Worm (Caenorhabditis elegans): ENCODE measurements around the gene F57B9.3.

- TF ChIP-seq ama-1 (optimal IDR thresholded peaks at IDR 0.05) (no peak), ceh-34 (tag; optimal IDR thresholded peaks at IDR 0.05) (no peak), sox-4 (tag; optimal IDR thresholded peaks at IDR 0.05) (no peak), ceh-18 (tag; optimal IDR thresholded peaks at IDR 0.05) (no peak), F13H6.1 (tag; optimal IDR thresholded peaks at IDR 0.05) (no peak)
Observed at ce11 chrIII:6958674-6959241, 19.1 kb downstream of the F57B9.3 start.
